Worm (Caenorhabditis elegans): ENCODE measurements around the gene copg-1.
A peak's percentile ranks its signal among the peaks of the same experiment; 100 is the strongest.

Gene copg-1

ce11 chrIV:10151439-10151997, at the start of gene copg-1:
Gene copg-1 (plus strand): TSS chrIV:10151947.
- TF ChIP-seq atf-7 (tag; optimal IDR thresholded peaks at IDR 0.05) (no peak), ama-1 (optimal IDR thresholded peaks at IDR 0.05) (no peak), ama-1 (GFP tag; optimal IDR thresholded peaks at IDR 0.05) (no peak), let-607 (tag; optimal IDR thresholded peaks at IDR 0.05) (peak; percentile 67 to 87), lin-40 (tag; optimal IDR thresholded peaks at IDR 0.05) (peak; percentile 2), lin-54 (GFP tag; optimal IDR thresholded peaks at IDR 0.05) (peak; percentile 14), pha-4 (tag; optimal IDR thresholded peaks at IDR 0.05) (peak; percentile 17), dox-1 (GFP tag; IDR thresholded peaks at IDR 0.05) (peak; percentile 51), tbp1 (GFP tag; optimal IDR thresholded peaks at IDR 0.05) (peak; percentile 14), madf-6 (GFP tag; IDR thresholded peaks at IDR 0.05) (peak; percentile 58; the same call in 1 of the 2 replicates), nhr-80 (tag; optimal IDR thresholded peaks at IDR 0.05) (peak; percentile 2), somi-1 (GFP tag; optimal IDR thresholded peaks at IDR 0.05) (no peak), mel-28 (tag; optimal IDR thresholded peaks at IDR 0.05; ENCODE audit: borderline replicate concordance) (no peak), F23B12.7 (tag; optimal IDR thresholded peaks at IDR 0.05; ENCODE audit: insufficient read depth) (peak; percentile 25), F33H1.4 (GFP tag; IDR thresholded peaks at IDR 0.05) (peak; percentile 46), sdz-38 (tag; optimal IDR thresholded peaks at IDR 0.05) (no peak), cebp-1 (GFP tag; IDR thresholded peaks at IDR 0.05) (no peak), cebp-1 (tag; optimal IDR thresholded peaks at IDR 0.05) (peak; percentile 67), lsl-1 (GFP tag; optimal IDR thresholded peaks at IDR 0.05) (peak; percentile 67), mcd-1 (GFP tag; IDR thresholded peaks at IDR 0.05) (no peak), attf-5 (GFP tag; optimal IDR thresholded peaks at IDR 0.05) (peak; percentile 18), K12H6.12 (tag; optimal IDR thresholded peaks at IDR 0.05) (peak; percentile 22), nhr-120 (GFP tag; IDR thresholded peaks at IDR 0.05) (no peak), madf-8 (GFP tag; conservative IDR thresholded peaks at IDR 0.05) (0 out of 2 replicates have a peak, but pooled peaks have one; percentile 6), dpl-1 (GFP tag; optimal IDR thresholded peaks at IDR 0.05) (peak; percentile 24), lin-35 (GFP tag; optimal IDR thresholded peaks at IDR 0.05) (peak in 1 of 3 experiments; percentile 16), snpc-4 (GFP tag; optimal IDR thresholded peaks at IDR 0.05) (peak; percentile 4), snpc-4 (tag; optimal IDR thresholded peaks at IDR 0.05) (peak in 2 of 4 experiments; percentile 0 to 12), efl-1 (GFP tag; optimal IDR thresholded peaks at IDR 0.05) (peak; percentile 56)

DNA sequence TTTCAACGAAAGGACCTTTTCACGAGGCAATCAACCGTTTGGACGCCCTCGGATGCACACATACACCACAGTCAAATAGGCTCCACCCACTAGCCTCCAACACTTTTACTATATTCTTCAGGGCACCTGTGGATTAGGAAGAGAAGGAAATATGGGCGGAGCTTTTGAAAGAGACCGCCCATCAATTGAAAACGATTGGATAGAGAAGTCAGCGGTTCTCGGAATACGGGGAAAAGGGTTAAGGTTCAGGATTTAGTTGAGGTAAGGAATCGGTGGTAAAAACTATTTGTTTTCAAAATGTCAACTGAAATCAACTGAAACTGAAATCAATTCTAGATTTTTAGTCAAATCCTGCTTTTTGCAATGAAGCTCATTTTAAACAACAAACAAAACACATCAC, 41.3 kb upstream of the copg-1 start, which contains the start of gene egl-38:
TSS of gene egl-38 (minus strand) at position 101 of the 400 bp plus-strand sequence.
- TF ChIP-seq ceh-27 (GFP tag; optimal IDR thresholded peaks at IDR 0.05) (no peak), egrh-3 (GFP tag; IDR thresholded peaks at IDR 0.05) (no peak), madf-10 (tag; optimal IDR thresholded peaks at IDR 0.05) (no peak), xnd-1 (tag; optimal IDR thresholded peaks at IDR 0.05) (no peak), tbx-9 (tag; optimal IDR thresholded peaks at IDR 0.05; ENCODE audit: borderline replicate concordance) (no peak), tlf-1 (GFP tag; optimal IDR thresholded peaks at IDR 0.05) (no peak), efl-1 (GFP tag; optimal IDR thresholded peaks at IDR 0.05) (no peak), Y56A3A.18 (GFP tag; IDR thresholded peaks at IDR 0.05) (no peak), athp-1 (tag; optimal IDR thresholded peaks at IDR 0.05) (no peak), ztf-6 (GFP tag; IDR thresholded peaks at IDR 0.05) (no peak), nhr-27 (tag; optimal IDR thresholded peaks at IDR 0.05) (no peak), lin-40 (tag; optimal IDR thresholded peaks at IDR 0.05) (no peak), mcd-1 (GFP tag; IDR thresholded peaks at IDR 0.05) (no peak), hmg-1.2 (GFP tag; IDR thresholded peaks at IDR 0.05) (no peak)
